Fruit fly (Drosophila melanogaster) whole organism, adult: ENCODE data around the gene Osi18.

ENCODE experiments used
- CG14711 ChIP-seq: fragments of 200-800 bp; sonication (Bioruptor generic); optimal IDR thresholded peaks from 2 replicates; lab custom pipeline; 2018; ENCODE audit warnings: missing biosample characterization, mild to moderate bottlenecking, missing genetic modification characterization, moderate library complexity
- Crg-1 ChIP-seq: fragments of 200-800 bp; sonication (Bioruptor generic); optimal IDR thresholded peaks from 2 replicates; lab custom pipeline; 2016; ENCODE audit warnings: missing biosample characterization, missing genetic modification characterization

DNA sequence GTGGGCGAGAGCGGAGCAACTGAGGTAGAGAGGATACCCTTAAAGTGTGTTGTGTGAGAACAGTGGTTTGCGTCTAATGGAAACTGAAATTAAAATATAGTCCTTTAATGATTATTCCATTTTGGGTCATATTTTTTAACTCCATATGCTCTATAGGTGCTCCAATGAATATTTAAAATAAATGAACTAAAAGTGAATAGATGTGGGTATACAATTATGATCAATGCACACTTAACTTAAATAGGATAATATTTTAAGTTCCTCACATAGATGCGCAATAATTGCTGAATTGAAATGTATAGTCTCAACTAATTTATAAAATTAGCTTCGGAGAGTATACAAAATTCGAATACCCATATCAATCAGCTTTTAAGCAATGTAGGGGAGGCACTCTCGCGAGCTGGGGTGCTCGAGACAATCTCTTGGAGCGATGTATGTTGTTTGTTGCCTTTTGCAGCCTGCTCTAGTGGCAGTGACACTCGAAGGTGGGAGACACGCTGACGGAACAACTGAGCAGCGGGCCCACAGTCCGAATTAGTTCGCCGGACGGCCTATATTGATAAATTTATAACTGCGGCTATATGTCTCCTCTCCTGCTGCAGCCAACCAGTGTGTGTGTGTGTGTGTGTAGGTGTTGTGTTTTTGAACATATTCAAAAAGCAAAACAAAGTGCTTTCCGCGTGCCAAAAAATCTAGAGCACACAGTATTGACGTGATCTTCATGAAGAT lies 23.7 kb downstream of the Osi18 start:
- TF ChIP-seq CG14711 (tag; lab: Kevin White, UChicago) (peak; percentile 53), Crg-1 (GFP tag; lab: Kevin White, UChicago) (peak; percentile 22)
